Worm (Caenorhabditis elegans) whole organism, midembryonic: ENCODE measurements around the gene F44E2.9.

ENCODE experiments used
- cog-1 ChIP-seq: sonication (generic microtip); optimal IDR thresholded peaks from 2 replicates; lab custom pipeline; 2016; ENCODE audit warnings: missing genetic modification characterization, missing compliant biosample characterization
- flt-1 ChIP-seq: fragments of 200-800 bp; sonication (Bioruptor generic); IDR thresholded peaks from 2 replicates; pipeline ENCODE4 v1.3.6; 2022; ENCODE audit warnings: missing genetic modification characterization, missing compliant biosample characterization
- med-1 ChIP-seq: sonication (generic microtip); optimal IDR thresholded peaks from 2 replicates; lab custom pipeline; 2017; ENCODE audit warnings: missing genetic modification characterization, mild to moderate bottlenecking, missing compliant biosample characterization, antibody characterized with exemption, missing genetic modification reagents; ENCODE audit not compliant: insufficient read depth
- ref-1 ChIP-seq: fragments of 200-800 bp; sonication (Bioruptor generic); conservative IDR thresholded peaks from 2 replicates; pipeline ENCODE4 v1.3.6; 2022; ENCODE audit warnings: missing genetic modification reagents, missing genetic modification characterization, missing compliant biosample characterization
- ztf-23 ChIP-seq: fragments of 200-800 bp; sonication (Bioruptor generic); IDR thresholded peaks from 2 replicates; pipeline ENCODE4 v1.3.6; 2022; ENCODE audit warnings: missing genetic modification reagents, missing genetic modification characterization, missing compliant biosample characterization
- ztf-29 ChIP-seq: fragments of 200-800 bp; sonication (Bioruptor generic); IDR thresholded peaks from 2 replicates; pipeline ENCODE4 v1.3.6; 2022; ENCODE audit warnings: missing genetic modification reagents, missing genetic modification characterization, missing compliant biosample characterization

- no peak for TF ChIP-seq ztf-29 (GFP tag; lab: Robert Waterston, UW)
- no peak for TF ChIP-seq ref-1 (GFP tag; lab: Robert Waterston, UW)
- TF ChIP-seq flt-1 (GFP tag; lab: Robert Waterston, UW) = peak; percentile 27; the same call in 1 of the 2 replicates
- TF ChIP-seq cog-1 (tag; lab: Kevin White, UChicago) = peak; percentile 51
- no peak for TF ChIP-seq med-1 (GFP tag; lab: Kevin White, UChicago)
- 0 out of 2 replicates have a peak, but pooled peaks have one; percentile 59 for TF ChIP-seq ztf-23 (GFP tag; lab: Robert Waterston, UW)
These were observed at the start of gene F44E2.9 for ce11 chrIII:8850482-8851047.
